Worm (Caenorhabditis elegans) whole organism, L3 larva: Measurements from ENCODE around the gene srbc-19.

Experiments
- R02D3.7 ChIP-seq: fragments of 150-350 bp; optimal IDR thresholded peaks from 2 replicates; lab custom pipeline; 2014; ENCODE audit warnings: missing biosample characterization, missing genetic modification characterization
- ZK546.5 ChIP-seq: sonication (generic microtip); optimal IDR thresholded peaks from 2 replicates; lab custom pipeline; 2017; ENCODE audit warnings: missing biosample characterization, missing genetic modification characterization
- aly-2 ChIP-seq: fragments of 150-350 bp; optimal IDR thresholded peaks from 2 replicates; lab custom pipeline; 2014; ENCODE audit warnings: missing biosample characterization, missing genetic modification characterization
- ceh-16 ChIP-seq: sonication (generic microtip); optimal IDR thresholded peaks from 2 replicates; lab custom pipeline; 2017; ENCODE audit warnings: missing biosample characterization, missing genetic modification characterization
- ceh-28 ChIP-seq: fragments of 150-350 bp; optimal IDR thresholded peaks from 2 replicates; lab custom pipeline; 2014; ENCODE audit warnings: missing biosample characterization, missing genetic modification reagents, missing genetic modification characterization
- ceh-82 ChIP-seq: fragments of 150-350 bp; optimal IDR thresholded peaks from 2 replicates; lab custom pipeline; 2014; ENCODE audit warnings: missing biosample characterization, missing genetic modification characterization
- ceh-9 ChIP-seq: sonication (generic microtip); optimal IDR thresholded peaks from 2 replicates; lab custom pipeline; 2018; ENCODE audit warnings: missing biosample characterization, missing genetic modification characterization
- egl-27 ChIP-seq: sonication (generic microtip); optimal IDR thresholded peaks from 4 replicates; lab custom pipeline; 2017; ENCODE audit warnings: missing biosample characterization, missing genetic modification reagents, missing genetic modification characterization
- egl-5 ChIP-seq: fragments of 150-350 bp; optimal IDR thresholded peaks from 2 replicates; lab custom pipeline; 2017; ENCODE audit warnings: missing biosample characterization, missing genetic modification reagents, missing genetic modification characterization, inconsistent platforms
- elt-1 ChIP-seq: fragments of 150-350 bp; optimal IDR thresholded peaks from 2 replicates; lab custom pipeline; 2014; ENCODE audit warnings: missing biosample characterization, missing genetic modification characterization
- elt-2 ChIP-seq: sonication (generic microtip); optimal IDR thresholded peaks from 2 replicates; lab custom pipeline; 2016; ENCODE audit warnings: missing genetic modification reagents, mild to moderate bottlenecking, missing genetic modification characterization, missing compliant biosample characterization
- elt-3 ChIP-seq, 3 experiments: fragments of 150-350 bp in 1 of 3; sonication (generic microtip) in 2 of 3; optimal IDR thresholded peaks; 2 replicates in 2 of 3; 4 replicates in 1 of 3; lab custom pipeline; 2014 to 2017; ENCODE audit warnings: missing biosample characterization in 3 of 3, missing genetic modification characterization in 3 of 3
- eor-1 ChIP-seq, 2 experiments: fragments of 150-350 bp; optimal IDR thresholded peaks; 2 replicates each; lab custom pipeline; 2014 to 2018; ENCODE audit warnings: missing biosample characterization in 2 of 2, missing genetic modification characterization in 2 of 2
- fkh-10 ChIP-seq: sonication (generic microtip); optimal IDR thresholded peaks from 2 replicates; lab custom pipeline; 2017; ENCODE audit warnings: missing biosample characterization, missing genetic modification reagents, missing genetic modification characterization
- fos-1 ChIP-seq: fragments of 150-350 bp; optimal IDR thresholded peaks from 2 replicates; lab custom pipeline; 2014; ENCODE audit warnings: missing biosample characterization, missing genetic modification characterization
- jun-1 ChIP-seq: fragments of 150-350 bp; optimal IDR thresholded peaks from 2 replicates; lab custom pipeline; 2014; ENCODE audit warnings: missing biosample characterization, missing genetic modification reagents, missing genetic modification characterization
- lin-39 ChIP-seq: fragments of 150-350 bp; optimal IDR thresholded peaks from 2 replicates; lab custom pipeline; 2018; ENCODE audit warnings: missing biosample characterization, missing genetic modification reagents, missing genetic modification characterization
- lsy-12 ChIP-seq: sonication (generic microtip); optimal IDR thresholded peaks from 2 replicates; lab custom pipeline; 2016; ENCODE audit warnings: mild to moderate bottlenecking, missing genetic modification characterization, missing compliant biosample characterization
- mdl-1 ChIP-seq: fragments of 150-350 bp; optimal IDR thresholded peaks from 2 replicates; lab custom pipeline; 2014; ENCODE audit warnings: missing biosample characterization, missing genetic modification characterization
- nfya-1 ChIP-seq: sonication (generic microtip); optimal IDR thresholded peaks from 2 replicates; lab custom pipeline; 2017; ENCODE audit warnings: missing genetic modification characterization, mild to moderate bottlenecking, missing compliant biosample characterization, antibody characterized with exemption, moderate library complexity; ENCODE audit not compliant: insufficient read depth
- nhr-23 ChIP-seq: fragments of 150-350 bp; optimal IDR thresholded peaks from 2 replicates; lab custom pipeline; 2014; ENCODE audit warnings: missing biosample characterization, missing genetic modification reagents, missing genetic modification characterization
- nhr-237 ChIP-seq: fragments of 150-350 bp; optimal IDR thresholded peaks from 2 replicates; lab custom pipeline; 2014; ENCODE audit warnings: missing biosample characterization, missing genetic modification characterization
- nhr-25 ChIP-seq: sonication (generic microtip); optimal IDR thresholded peaks from 2 replicates; lab custom pipeline; 2017; ENCODE audit warnings: missing biosample characterization, missing genetic modification characterization
- nhr-67 ChIP-seq: fragments of 150-350 bp; optimal IDR thresholded peaks from 2 replicates; lab custom pipeline; 2014; ENCODE audit warnings: missing biosample characterization, missing genetic modification characterization
- nhr-76 ChIP-seq: fragments of 150-350 bp; sonication (generic microtip); optimal IDR thresholded peaks from 5 replicates; lab custom pipeline; 2014; ENCODE audit warnings: missing biosample characterization, missing genetic modification characterization
- nhr-77 ChIP-seq: fragments of 150-350 bp; optimal IDR thresholded peaks from 2 replicates; lab custom pipeline; 2014; ENCODE audit warnings: missing biosample characterization, missing genetic modification characterization
- pha-4 ChIP-seq: fragments of 150-350 bp; optimal IDR thresholded peaks from 2 replicates; lab custom pipeline; 2014; ENCODE audit warnings: missing biosample characterization, missing genetic modification reagents, missing genetic modification characterization
- pqm-1 ChIP-seq: fragments of 150-350 bp; optimal IDR thresholded peaks from 2 replicates; lab custom pipeline; 2017; ENCODE audit warnings: missing biosample characterization, missing genetic modification characterization, inconsistent platforms
- sea-2 ChIP-seq: fragments of 150-350 bp; sonication (generic microtip); optimal IDR thresholded peaks from 4 replicates; lab custom pipeline; 2014; ENCODE audit warnings: missing biosample characterization, missing genetic modification reagents, missing genetic modification characterization
- snpc-4 ChIP-seq: fragments of 150-350 bp; optimal IDR thresholded peaks from 2 replicates; lab custom pipeline; 2014; ENCODE audit warnings: missing biosample characterization, missing genetic modification characterization
- tbx-2 ChIP-seq: sonication (generic microtip); optimal IDR thresholded peaks from 2 replicates; lab custom pipeline; 2016; ENCODE audit warnings: mild to moderate bottlenecking, missing genetic modification characterization, missing compliant biosample characterization
- unc-39 ChIP-seq: sonication (generic microtip); optimal IDR thresholded peaks from 4 replicates; lab custom pipeline; 2017; ENCODE audit warnings: missing biosample characterization, missing genetic modification characterization
- unc-62 ChIP-seq: fragments of 150-350 bp; sonication (generic microtip); optimal IDR thresholded peaks from 4 replicates; lab custom pipeline; 2014; ENCODE audit warnings: missing biosample characterization, missing genetic modification reagents, missing genetic modification characterization
- zag-1 ChIP-seq: fragments of 150-350 bp; optimal IDR thresholded peaks from 2 replicates; lab custom pipeline; 2014; ENCODE audit warnings: missing biosample characterization, missing genetic modification characterization
- ztf-11 ChIP-seq: fragments of 150-350 bp; optimal IDR thresholded peaks from 2 replicates; lab custom pipeline; 2014; ENCODE audit warnings: missing biosample characterization, missing genetic modification characterization
- ztf-4 ChIP-seq: fragments of 150-350 bp; optimal IDR thresholded peaks from 2 replicates; lab custom pipeline; 2014; ENCODE audit warnings: missing biosample characterization, missing genetic modification characterization

The srbc-19 gene

ce11 chrV:2191122-2191521, 24.5 kb upstream of the srbc-19 start, which contains the start of gene srbc-42:
srbc-42 (minus strand) TSS chrV:2191222.
- TF ChIP-seq jun-1 (tag; lab: Kevin White, UChicago) (no peak), unc-62 (no peak), ZK546.5 (no peak)

DNA sequence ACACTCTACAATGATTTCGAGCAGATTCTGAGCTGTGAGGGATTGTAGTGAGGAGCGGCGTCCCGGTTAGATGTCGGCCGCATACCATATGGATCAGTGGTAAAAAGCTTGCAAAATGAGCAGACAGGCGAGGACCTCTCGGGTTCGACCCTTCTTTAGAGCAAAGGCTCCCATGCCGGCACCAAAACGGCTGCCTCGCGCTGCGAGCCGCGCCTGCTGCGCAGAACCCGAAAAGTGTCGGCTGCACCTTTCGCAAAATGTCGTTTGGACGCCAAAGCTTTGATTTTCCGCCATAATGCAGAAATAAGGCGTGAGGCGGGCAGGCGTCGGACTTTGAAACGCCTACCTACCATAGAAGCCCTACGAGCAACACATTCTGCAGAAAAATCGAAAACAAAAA, 23.8 kb upstream of the srbc-19 start:
- TF ChIP-seq aly-2 (tag; lab: Kevin White, UChicago) (no peak), lin-39 (tag; lab: Kevin White, UChicago) (no peak), ztf-4 (tag; lab: Kevin White, UChicago) (no peak), fos-1 (tag; lab: Kevin White, UChicago) (no peak), mdl-1 (tag; lab: Kevin White, UChicago) (no peak), egl-5 (no peak), nhr-77 (tag; lab: Kevin White, UChicago) (no peak), nhr-76 (tag; lab: Kevin White, UChicago) (no peak), ztf-11 (tag; lab: Kevin White, UChicago) (no peak), pqm-1 (no peak), snpc-4 (tag; lab: Kevin White, UChicago) (no peak)

- TF ChIP-seq ZK546.5 (no peak), nhr-67 (tag; lab: Kevin White, UChicago) (no peak), ceh-28 (tag; lab: Kevin White, UChicago) (no peak), elt-2 (no peak), nfya-1 (tag; lab: Kevin White, UChicago) (peak; percentile 68)
- TF ChIP-seq, all 47 proteins: peak for 1
These were observed 21.3 kb upstream of the srbc-19 start, which contains the start of gene Y5H2B.3 for ce11 chrV:2187864-2188345. Y5H2B.3 (plus strand) TSS chrV:2188295.

DNA sequence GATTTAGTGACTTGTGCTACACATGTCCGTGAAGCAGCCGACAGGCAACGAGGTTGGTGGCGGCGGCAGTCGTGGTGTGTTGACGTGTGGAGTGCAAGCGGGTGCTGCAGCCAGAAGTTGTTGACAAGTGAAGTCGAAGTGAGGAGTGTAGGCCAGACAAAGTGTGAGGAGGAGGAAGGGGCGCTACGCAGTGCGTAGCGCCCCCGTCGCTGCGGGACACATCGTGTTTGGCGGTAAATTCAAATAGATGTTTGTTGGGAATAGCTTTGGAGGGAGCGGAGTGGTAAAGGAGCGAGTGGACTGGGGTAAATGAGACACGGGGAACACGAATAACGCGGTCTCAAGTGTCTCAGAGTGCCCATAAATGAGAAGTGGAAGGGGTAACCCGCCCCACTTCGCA, 18.9 kb upstream of the srbc-19 start:
- TF ChIP-seq ceh-16 (tag; lab: Kevin White, UChicago) (no peak), ztf-11 (tag; lab: Kevin White, UChicago) (no peak), elt-1 (tag; lab: Kevin White, UChicago) (no peak), unc-39 (tag; lab: Kevin White, UChicago) (no peak), nhr-77 (tag; lab: Kevin White, UChicago) (no peak), sea-2 (GFP tag; lab: Kevin White, UChicago) (no peak), nhr-237 (no peak), unc-62 (no peak), ceh-9 (tag; lab: Kevin White, UChicago) (no peak), aly-2 (tag; lab: Kevin White, UChicago) (no peak), lsy-12 (tag; lab: Kevin White, UChicago) (no peak), zag-1 (tag; lab: Kevin White, UChicago) (no peak), nfya-1 (tag; lab: Kevin White, UChicago) (no peak), ztf-4 (tag; lab: Kevin White, UChicago) (no peak), nhr-67 (tag; lab: Kevin White, UChicago) (no peak), R02D3.7 (tag; lab: Kevin White, UChicago) (no peak)

- TF ChIP-seq eor-1 (tag; optimal IDR thresholded peaks at IDR 0.05; lab: Kevin White, UChicago) (no peak), jun-1 (tag; lab: Kevin White, UChicago) (no peak), ceh-9 (tag; lab: Kevin White, UChicago) (no peak), ztf-4 (tag; lab: Kevin White, UChicago) (no peak), fkh-10 (no peak), nhr-23 (tag; lab: Kevin White, UChicago) (no peak), nhr-77 (tag; lab: Kevin White, UChicago) (no peak), sea-2 (GFP tag; lab: Kevin White, UChicago) (no peak), pqm-1 (no peak), egl-5 (no peak), unc-62 (no peak)
- TF ChIP-seq, all 47 proteins: peak for 0
These were observed 16.6 kb upstream of the srbc-19 start, which contains the start of gene cyp-33C2 for ce11 chrV:2183162-2183561. cyp-33C2 (plus strand) TSS chrV:2183488.

DNA sequence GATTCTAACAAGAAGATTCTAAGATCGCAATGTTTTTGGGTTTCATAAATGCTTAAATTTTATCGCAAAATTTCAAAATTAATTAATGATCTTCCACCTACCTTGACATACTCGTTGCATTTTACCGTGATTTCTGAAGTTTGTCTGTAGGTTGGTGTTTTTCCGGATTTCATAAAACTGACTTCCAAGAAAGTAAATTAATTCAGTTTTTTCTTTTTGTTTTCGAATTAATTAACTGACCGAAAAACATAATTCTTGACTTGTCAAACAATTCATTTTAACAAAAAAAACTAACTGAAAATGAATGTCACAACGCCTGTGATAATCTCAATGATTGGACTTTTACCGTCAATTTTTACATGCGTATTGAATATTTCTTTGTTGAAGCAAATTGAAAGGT, 15.2 kb upstream of the srbc-19 start, which contains the start of gene srbc-16:
Gene srbc-16 (plus strand): TSS at position 301 of the 400 bp plus-strand sequence.
- TF ChIP-seq tbx-2 (no peak), ceh-82 (tag; lab: Kevin White, UChicago) (no peak), aly-2 (tag; lab: Kevin White, UChicago) (no peak), sea-2 (GFP tag; lab: Kevin White, UChicago) (no peak), nhr-25 (tag; lab: Kevin White, UChicago) (no peak), egl-27 (tag; lab: Kevin White, UChicago) (no peak), R02D3.7 (tag; lab: Kevin White, UChicago) (no peak), nhr-67 (tag; lab: Kevin White, UChicago) (no peak), pha-4 (no peak), elt-3 (tag; optimal IDR thresholded peaks at IDR 0.05; lab: Kevin White, UChicago) (no peak)
